Worm (Caenorhabditis elegans) whole organism, L1 larva: Measurements from ENCODE around the gene T14B1.1.

ENCODE experiments used
- C04F5.9 ChIP-seq: sonication (generic microtip); optimal IDR thresholded peaks from 2 replicates; lab custom pipeline; 2016; ENCODE audit warnings: missing genetic modification characterization, missing compliant biosample characterization
- C16A3.4 ChIP-seq: fragments of 150-350 bp; optimal IDR thresholded peaks from 2 replicates; lab custom pipeline; 2014; ENCODE audit warnings: missing biosample characterization, missing genetic modification characterization
- C34B4.2 ChIP-seq: sonication (generic microtip); optimal IDR thresholded peaks from 2 replicates; lab custom pipeline; 2017; ENCODE audit warnings: mild to moderate bottlenecking, missing genetic modification characterization, missing compliant biosample characterization
- F16B12.6 ChIP-seq: fragments of 150-350 bp; optimal IDR thresholded peaks from 2 replicates; lab custom pipeline; 2014; ENCODE audit warnings: missing biosample characterization, missing genetic modification characterization
- Y116A8C.19 ChIP-seq: sonication (generic microtip); optimal IDR thresholded peaks from 2 replicates; lab custom pipeline; 2016; ENCODE audit warnings: missing compliant biosample characterization, missing genetic modification characterization, borderline replicate concordance
- alr-1 ChIP-seq: fragments of 200-800 bp; sonication (Bioruptor generic); optimal IDR thresholded peaks from 2 replicates; lab custom pipeline; 2018; ENCODE audit warnings: borderline replicate concordance, mild to moderate bottlenecking, missing genetic modification characterization, missing compliant biosample characterization
- ama-1 ChIP-seq: fragments of 150-350 bp; optimal IDR thresholded peaks from 2 replicates; lab custom pipeline; 2014
- ceh-63 ChIP-seq: fragments of 200-800 bp; sonication (Bioruptor generic); optimal IDR thresholded peaks from 2 replicates; lab custom pipeline; 2018; ENCODE audit warnings: mild to moderate bottlenecking, missing genetic modification characterization, missing compliant biosample characterization
- ceh-8 ChIP-seq: fragments of 200-800 bp; sonication (Bioruptor generic); optimal IDR thresholded peaks from 2 replicates; lab custom pipeline; 2018; ENCODE audit warnings: mild to moderate bottlenecking, missing genetic modification characterization, moderate library complexity, missing compliant biosample characterization
- ceh-82 ChIP-seq, 3 experiments: fragments of 150-350 bp in 1 of 3; sonication (generic microtip) in 2 of 3; optimal IDR thresholded peaks; 2 replicates each; lab custom pipeline; 2014 to 2017; ENCODE audit warnings: missing biosample characterization in 3 of 3, missing genetic modification characterization in 3 of 3
- dsc-1 ChIP-seq: sonication (generic microtip); optimal IDR thresholded peaks from 2 replicates; lab custom pipeline; 2016; ENCODE audit warnings: mild to moderate bottlenecking, missing genetic modification characterization, missing compliant biosample characterization
- efl-1 ChIP-seq, 4 experiments: fragments of 150-350 bp; optimal IDR thresholded peaks in 3 of 4; peaks in 1 of 4; 1 replicate in 1 of 4; 2 replicates in 3 of 4; lab custom pipeline; 2014; ENCODE audit warnings: missing biosample characterization in 2 of 4, missing genetic modification characterization in 2 of 4, missing genetic modification reagents in 2 of 4
- egl-13 ChIP-seq: sonication (generic microtip); optimal IDR thresholded peaks from 2 replicates; lab custom pipeline; 2016; ENCODE audit warnings: missing genotype, missing genetic modification reagents, missing genetic modification characterization, missing compliant biosample characterization
- elt-2 ChIP-seq: sonication (generic microtip); optimal IDR thresholded peaks from 2 replicates; lab custom pipeline; 2016; ENCODE audit warnings: missing genetic modification characterization, mild to moderate bottlenecking, inconsistent platforms, missing compliant biosample characterization, missing genetic modification reagents
- ets-5 ChIP-seq: fragments of 200-800 bp; sonication (Bioruptor generic); IDR thresholded peaks from 2 replicates; pipeline ENCODE4 v1.3.6; 2022; ENCODE audit warnings: missing genetic modification characterization, missing compliant biosample characterization
- fkh-10 ChIP-seq: sonication (generic microtip); optimal IDR thresholded peaks from 2 replicates; lab custom pipeline; 2017; ENCODE audit warnings: missing biosample characterization, missing genetic modification reagents, missing genetic modification characterization
- fkh-8 ChIP-seq: sonication (generic microtip); optimal IDR thresholded peaks from 2 replicates; lab custom pipeline; 2016; ENCODE audit warnings: mild to moderate bottlenecking, missing genetic modification characterization, missing compliant biosample characterization
- hpl-2 ChIP-seq: fragments of 150-350 bp; optimal IDR thresholded peaks from 2 replicates; lab custom pipeline; 2014; ENCODE audit warnings: missing biosample characterization, missing genetic modification reagents, missing genetic modification characterization
- irx-1 ChIP-seq: sonication (generic microtip); optimal IDR thresholded peaks from 2 replicates; lab custom pipeline; 2016; ENCODE audit warnings: missing genetic modification characterization, missing compliant biosample characterization
- lin-14 ChIP-seq: fragments of 200-800 bp; sonication (Bioruptor generic); optimal IDR thresholded peaks from 2 replicates; lab custom pipeline; 2018; ENCODE audit warnings: mild to moderate bottlenecking, missing genetic modification characterization, moderate library complexity, missing compliant biosample characterization
- lin-35 ChIP-seq, 2 experiments: fragments of 150-350 bp; optimal IDR thresholded peaks; 2 replicates each; lab custom pipeline; 2014; ENCODE audit warnings: missing biosample characterization in 2 of 2, missing genetic modification characterization in 2 of 2, missing genetic modification reagents in 2 of 2
- lir-3 ChIP-seq: sonication (generic microtip); optimal IDR thresholded peaks from 2 replicates; lab custom pipeline; 2016; ENCODE audit warnings: mild to moderate bottlenecking, missing genetic modification characterization, moderate library complexity, missing compliant biosample characterization; ENCODE audit not compliant: poor library complexity
- lsy-2 ChIP-seq, 2 experiments: fragments of 150-350 bp; optimal IDR thresholded peaks; 2 replicates each; lab custom pipeline; 2014; ENCODE audit warnings: missing biosample characterization in 2 of 2, missing genetic modification characterization in 2 of 2
- mdl-1 ChIP-seq, 2 experiments: fragments of 150-350 bp; optimal IDR thresholded peaks; 2 replicates each; lab custom pipeline; 2014 to 2017; ENCODE audit warnings: missing biosample characterization in 2 of 2, missing genetic modification characterization in 2 of 2, inconsistent platforms in 1 of 2
- mef-2 ChIP-seq: fragments of 150-350 bp; optimal IDR thresholded peaks from 2 replicates; lab custom pipeline; 2014; ENCODE audit warnings: missing biosample characterization, missing genetic modification characterization
- nhr-12 ChIP-seq: sonication (generic microtip); optimal IDR thresholded peaks from 2 replicates; lab custom pipeline; 2017; ENCODE audit warnings: missing biosample characterization, missing genetic modification characterization
- nhr-19 ChIP-seq: fragments of 200-800 bp; sonication (Bioruptor generic); conservative IDR thresholded peaks from 2 replicates; pipeline ENCODE4 v1.3.6; 2022; ENCODE audit warnings: missing genetic modification characterization, missing compliant biosample characterization
- nhr-20 ChIP-seq: sonication (generic microtip); optimal IDR thresholded peaks from 2 replicates; lab custom pipeline; 2016; ENCODE audit warnings: mild to moderate bottlenecking, missing genetic modification characterization, missing compliant biosample characterization
- nhr-237 ChIP-seq: fragments of 150-350 bp; optimal IDR thresholded peaks from 2 replicates; lab custom pipeline; 2014; ENCODE audit warnings: missing biosample characterization, missing genetic modification characterization
- nhr-28 ChIP-seq: fragments of 150-350 bp; optimal IDR thresholded peaks from 2 replicates; lab custom pipeline; 2014; ENCODE audit warnings: missing biosample characterization, missing genetic modification characterization
- nhr-47 ChIP-seq: sonication (generic microtip); optimal IDR thresholded peaks from 2 replicates; lab custom pipeline; 2016; ENCODE audit warnings: mild to moderate bottlenecking, missing genetic modification characterization, moderate library complexity, missing compliant biosample characterization
- nhr-71 ChIP-seq: sonication (generic microtip); optimal IDR thresholded peaks from 2 replicates; lab custom pipeline; 2016; ENCODE audit warnings: mild to moderate bottlenecking, missing genetic modification characterization, moderate library complexity, missing compliant biosample characterization
- nhr-77 ChIP-seq: fragments of 150-350 bp; optimal IDR thresholded peaks from 2 replicates; lab custom pipeline; 2014; ENCODE audit warnings: missing biosample characterization, missing genetic modification characterization
- nhr-85 ChIP-seq: sonication (generic microtip); peaks from one replicate; lab custom pipeline; 2016; ENCODE audit warnings: missing genetic modification characterization, inconsistent platforms, missing compliant biosample characterization
- pqm-1 ChIP-seq: sonication (generic microtip); optimal IDR thresholded peaks from 3 replicates; lab custom pipeline; 2017; ENCODE audit warnings: missing biosample characterization, missing genetic modification characterization
- rnt-1 ChIP-seq: sonication (generic microtip); optimal IDR thresholded peaks from 2 replicates; lab custom pipeline; 2016; ENCODE audit warnings: mild to moderate bottlenecking, missing genetic modification characterization, moderate library complexity, missing compliant biosample characterization
- snpc-4 ChIP-seq: fragments of 150-350 bp; optimal IDR thresholded peaks from 2 replicates; lab custom pipeline; 2014; ENCODE audit warnings: missing biosample characterization, missing genetic modification characterization
- snu-23 ChIP-seq: sonication (generic microtip); optimal IDR thresholded peaks from 2 replicates; lab custom pipeline; 2016; ENCODE audit warnings: missing genetic modification characterization, missing compliant biosample characterization
- sptf-1 ChIP-seq: fragments of 150-350 bp; optimal IDR thresholded peaks from 2 replicates; lab custom pipeline; 2014; ENCODE audit warnings: missing biosample characterization, missing genetic modification characterization
- swsn-7 ChIP-seq: sonication (generic microtip); optimal IDR thresholded peaks from 2 replicates; lab custom pipeline; 2016; ENCODE audit warnings: missing genetic modification characterization, missing compliant biosample characterization
- unc-130 ChIP-seq: fragments of 150-350 bp; optimal IDR thresholded peaks from 2 replicates; lab custom pipeline; 2017; ENCODE audit warnings: missing biosample characterization, missing genetic modification characterization, inconsistent platforms
- unc-86 ChIP-seq: sonication (generic microtip); optimal IDR thresholded peaks from 2 replicates; lab custom pipeline; 2016; ENCODE audit warnings: missing genetic modification characterization, missing compliant biosample characterization
- unc-98 ChIP-seq: fragments of 200-800 bp; sonication (Bioruptor generic); IDR thresholded peaks from 2 replicates; pipeline ENCODE4 v1.3.6; 2022; ENCODE audit warnings: missing genetic modification characterization, missing compliant biosample characterization
- vab-15 ChIP-seq: sonication (generic microtip); optimal IDR thresholded peaks from 2 replicates; lab custom pipeline; 2017; ENCODE audit warnings: missing genotype, mild to moderate bottlenecking, missing genetic modification characterization, missing compliant biosample characterization
- ztf-11 ChIP-seq, 2 experiments: sonication (generic microtip); optimal IDR thresholded peaks; 2 replicates each; lab custom pipeline; 2016 to 2017; ENCODE audit warnings: missing genetic modification characterization in 2 of 2, missing biosample characterization in 1 of 2, missing compliant biosample characterization in 1 of 2

T14B1.1 gene

ce11 chrX:9668554-9668953 lies at the start of gene T14B1.1:
Gene T14B1.1 (minus strand): TSS chrX:9668723.
- peak in 1 of 3 experiments; percentile 39 for TF ChIP-seq ceh-82 (tag; optimal IDR thresholded peaks at IDR 0.05; lab: Kevin White, UChicago)
- peak; percentile 18 for TF ChIP-seq swsn-7 (tag; lab: Kevin White, UChicago)
- TF ChIP-seq lsy-2 (tag; optimal IDR thresholded peaks at IDR 0.05; lab: Kevin White, UChicago): peak in 1 of 2 experiments; percentile 30
- peak; percentile 26 for TF ChIP-seq snu-23 (GFP tag; lab: Kevin White, UChicago)
- peak; percentile 7 for TF ChIP-seq dsc-1 (tag; lab: Kevin White, UChicago)
- TF ChIP-seq C04F5.9 (tag; lab: Kevin White, UChicago): no peak
- no peak for TF ChIP-seq unc-130 (tag; lab: Kevin White, UChicago)
- peak; percentile 9 for TF ChIP-seq unc-86 (tag; lab: Kevin White, UChicago)
- no peak for TF ChIP-seq C34B4.2
- peak; percentile 86 for TF ChIP-seq lin-14
- peak in 1 of 2 experiments; percentile 3 for TF ChIP-seq mdl-1 (tag; optimal IDR thresholded peaks at IDR 0.05; lab: Kevin White, UChicago)
- no peak for TF ChIP-seq lir-3
- TF ChIP-seq nhr-28 (tag; lab: Kevin White, UChicago): no peak
- no peak for TF ChIP-seq sptf-1 (tag; lab: Kevin White, UChicago)
- TF ChIP-seq nhr-85 (tag; lab: Kevin White, UChicago): peak; percentile 11
- TF ChIP-seq alr-1 (tag; lab: Kevin White, UChicago): no peak
- peak; percentile 8 for TF ChIP-seq nhr-47
- peak; percentile 29 for TF ChIP-seq fkh-10 (GFP tag; lab: Kevin White, UChicago)
- peak; percentile 48 for TF ChIP-seq fkh-8
- no peak for TF ChIP-seq ztf-11 (tag; optimal IDR thresholded peaks at IDR 0.05; lab: Kevin White, UChicago)
- no peak for TF ChIP-seq nhr-77 (tag; lab: Kevin White, UChicago)
- TF ChIP-seq lin-35 (GFP tag; optimal IDR thresholded peaks at IDR 0.05; lab: Kevin White, UChicago): peak in 1 of 2 experiments; percentile 23
- TF ChIP-seq nhr-19: peak; percentile 16; the same call in 1 of the 2 replicates
- TF ChIP-seq rnt-1: peak; percentile 27
- TF ChIP-seq efl-1 (optimal IDR thresholded peaks at IDR 0.05; lab: Kevin White, UChicago): no peak
- TF ChIP-seq efl-1 (GFP tag; optimal IDR thresholded peaks at IDR 0.05 in 1 of 2; lab: Kevin White, UChicago): peak in 1 of 2 experiments; percentile 10
- TF ChIP-seq mef-2 (tag; lab: Kevin White, UChicago): no peak
- TF ChIP-seq ets-5 (GFP tag; lab: Robert Waterston, UW): no peak
- peak; percentile 42 for TF ChIP-seq nhr-71 (tag; lab: Kevin White, UChicago)
- no peak for TF ChIP-seq irx-1 (tag; lab: Kevin White, UChicago)

ce11 chrX:9717265-9717664 lies 48.7 kb upstream of the T14B1.1 start, which contains the start of gene him-4:
Gene him-4 (plus strand): TSS chrX:9717565.
- no peak for TF ChIP-seq elt-2 (tag; lab: Kevin White, UChicago)
- TF ChIP-seq unc-98 (GFP tag; lab: Robert Waterston, UW): no peak
- TF ChIP-seq fkh-10 (GFP tag; lab: Kevin White, UChicago): no peak
- TF ChIP-seq nhr-71 (tag; lab: Kevin White, UChicago): no peak
- TF ChIP-seq snpc-4 (tag; lab: Kevin White, UChicago): no peak
- TF ChIP-seq egl-13 (tag; lab: Kevin White, UChicago): no peak
- no peak for TF ChIP-seq nhr-237 (tag; lab: Kevin White, UChicago)

ce11 chrX:9713613-9714012 lies 45.1 kb upstream of the T14B1.1 start, which contains the start of gene F15G9.2:
Gene F15G9.2 (minus strand): TSS chrX:9713713.
- no peak for TF ChIP-seq vab-15 (tag; lab: Kevin White, UChicago)
- no peak for TF ChIP-seq hpl-2 (GFP tag; lab: Kevin White, UChicago)
- TF ChIP-seq nhr-20 (tag; lab: Kevin White, UChicago): no peak
- TF ChIP-seq Y116A8C.19 (tag; lab: Kevin White, UChicago): no peak
- no peak for TF ChIP-seq lin-14
- TF ChIP-seq nhr-12: no peak
- no peak for TF ChIP-seq rnt-1
- no peak for TF ChIP-seq F16B12.6
- no peak for TF ChIP-seq dsc-1 (tag; lab: Kevin White, UChicago)
- no peak for TF ChIP-seq ceh-8 (GFP tag; lab: Kevin White, UChicago)
- TF ChIP-seq unc-86 (tag; lab: Kevin White, UChicago): no peak
- TF ChIP-seq pqm-1 (tag; lab: Kevin White, UChicago): no peak
- no peak for TF ChIP-seq ama-1
- TF ChIP-seq ceh-63 (GFP tag; lab: Kevin White, UChicago): no peak
- no peak for TF ChIP-seq unc-98 (GFP tag; lab: Robert Waterston, UW)
- no peak for TF ChIP-seq unc-130 (tag; lab: Kevin White, UChicago)
- TF ChIP-seq C16A3.4: no peak
- TF ChIP-seq egl-13 (tag; lab: Kevin White, UChicago): no peak
